Worm (Caenorhabditis elegans) whole organism, L4/young adult: Measurements from ENCODE around the gene W02B12.13.

Experiments used
- W03F9.2 ChIP-seq: fragments of 150-350 bp; optimal IDR thresholded peaks from 2 replicates; lab custom pipeline; 2014; ENCODE audit warnings: missing biosample characterization, missing genetic modification characterization
- him-1 ChIP-seq: sonication (generic microtip); optimal IDR thresholded peaks from 2 replicates; lab custom pipeline; 2016; ENCODE audit warnings: missing genotype, missing genetic modification reagents, missing genetic modification characterization, missing compliant biosample characterization

- TF ChIP-seq him-1 (tag; lab: Kevin White, UChicago) (peak; percentile 64), W03F9.2 (peak; percentile 96)
Measured at ce11 chrII:11453025-11453424, 8.0 kb downstream of the W02B12.13 start, which contains the start of gene rsp-1.
